Worm (Caenorhabditis elegans) whole organism, L4/young adult: Measurements from ENCODE around the gene sma-1.

Experiments used
- W03F9.2 ChIP-seq: fragments of 150-350 bp; optimal IDR thresholded peaks from 2 replicates; lab custom pipeline; 2014; ENCODE audit warnings: missing biosample characterization, missing genetic modification characterization
- dao-5 ChIP-seq: sonication (generic microtip); optimal IDR thresholded peaks from 2 replicates; lab custom pipeline; 2016; ENCODE audit warnings: missing genotype, missing genetic modification characterization, moderate library complexity, missing compliant biosample characterization
- him-1 ChIP-seq: sonication (generic microtip); optimal IDR thresholded peaks from 2 replicates; lab custom pipeline; 2016; ENCODE audit warnings: missing genotype, missing genetic modification reagents, missing genetic modification characterization, missing compliant biosample characterization

- no peak for TF ChIP-seq him-1 (tag; lab: Kevin White, UChicago)
- TF ChIP-seq dao-5 (tag; lab: Kevin White, UChicago) = no peak
- no peak for TF ChIP-seq W03F9.2
Observed at ce11 chrV:11933196-11934028, 34.2 kb downstream of the sma-1 start, which contains the start of the genes aman-2 and F58H1.3.
